Fruit fly (Drosophila melanogaster): ENCODE measurements around the gene Noc2.

Gene Noc2

dm6 chr2L:21169160-21169624, 5.8 kb downstream of the Noc2 start:
- TF ChIP-seq Sox14 (GFP tag; optimal IDR thresholded peaks at IDR 0.05) = no peak
- peak; percentile 71 for TF ChIP-seq vri (GFP tag; optimal IDR thresholded peaks at IDR 0.05)

dm6 chr2L:21169863-21170262, 6.4 kb downstream of the Noc2 start:
- TF ChIP-seq esn (GFP tag; optimal IDR thresholded peaks at IDR 0.05) = no peak
- TF ChIP-seq svp (GFP tag) = peak; percentile 69
- no peak for TF ChIP-seq Hr38 (GFP tag; optimal IDR thresholded peaks at IDR 0.05)
- no peak for TF ChIP-seq cyc (GFP tag; optimal IDR thresholded peaks at IDR 0.05)

- TF ChIP-seq eg (GFP tag; IDR thresholded peaks at IDR 0.05) (no peak), Blimp-1 (GFP tag; optimal IDR thresholded peaks at IDR 0.05) (no peak), CG11902 (GFP tag; optimal IDR thresholded peaks at IDR 0.05) (no peak), Hr4 (GFP tag; optimal IDR thresholded peaks at IDR 0.05) (no peak), Hr39 (GFP tag; optimal IDR thresholded peaks at IDR 0.05) (no peak), achi (GFP tag; optimal IDR thresholded peaks at IDR 0.05) (no peak), CG3919 (GFP tag; optimal IDR thresholded peaks at IDR 0.05) (no peak), lz (GFP tag; optimal IDR thresholded peaks at IDR 0.05) (no peak), Met (GFP tag; optimal IDR thresholded peaks at IDR 0.05) (no peak), Ets21C (GFP tag; optimal IDR thresholded peaks at IDR 0.05) (no peak), Gug (GFP tag; IDR thresholded peaks at IDR 0.05) (no peak), CG31627 (GFP tag; optimal IDR thresholded peaks at IDR 0.05) (no peak), CG11294 (GFP tag; IDR thresholded peaks at IDR 0.05) (no peak), topi (GFP tag; optimal IDR thresholded peaks at IDR 0.05) (no peak), dac (GFP tag; optimal IDR thresholded peaks at IDR 0.05) (no peak), CG1621 (tag; optimal IDR thresholded peaks at IDR 0.05) (no peak), OdsH (GFP tag; optimal IDR thresholded peaks at IDR 0.05) (no peak), CG8119 (GFP tag; IDR thresholded peaks at IDR 0.05) (no peak)
Observed at dm6 chr2L:21172922-21173321, 9.5 kb downstream of the Noc2 start, which contains the start of gene CG31627. Gene CG31627, plus strand, starts transcription at chr2L:21173222.

DNA sequence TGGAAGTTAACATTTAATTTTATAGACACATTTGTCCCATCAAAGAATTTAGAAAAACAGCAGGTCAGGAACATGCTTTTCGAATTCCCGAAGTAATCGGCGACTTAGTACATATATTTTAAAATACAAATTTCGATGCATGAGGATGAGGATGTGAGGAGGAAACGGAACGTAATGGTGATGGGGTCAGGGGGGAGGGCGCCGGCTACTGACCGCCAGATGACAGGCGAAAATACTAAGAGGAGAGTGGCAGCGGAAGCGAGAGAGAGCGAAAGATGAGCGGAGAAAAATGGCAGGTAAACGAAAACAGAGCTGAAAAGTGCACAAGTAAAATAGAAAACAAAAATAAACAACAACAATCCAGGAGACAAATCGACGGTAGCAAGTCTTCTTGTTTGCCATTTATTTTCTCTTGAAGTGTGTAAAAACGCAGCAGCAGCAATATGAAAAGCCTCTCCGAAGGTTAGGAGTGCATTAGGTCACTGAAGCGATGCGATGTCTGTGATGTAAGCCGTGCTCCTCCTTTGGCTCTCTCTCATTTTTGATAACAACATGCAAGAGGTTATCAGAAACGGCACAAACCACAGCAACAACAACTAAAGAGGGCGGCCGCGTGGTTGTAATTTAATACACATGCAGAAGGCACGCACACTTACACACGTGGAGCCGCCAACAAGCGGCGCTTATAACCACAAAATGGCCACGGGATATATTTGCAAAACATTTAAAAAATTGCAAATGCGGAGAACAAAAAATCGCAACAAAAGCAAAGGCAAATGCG, 15.2 kb downstream of the Noc2 start:
- TF ChIP-seq CG1621 (tag; optimal IDR thresholded peaks at IDR 0.05) = no peak
- no peak for TF ChIP-seq Gug (GFP tag; IDR thresholded peaks at IDR 0.05)
- TF ChIP-seq Hr39 (GFP tag; optimal IDR thresholded peaks at IDR 0.05) = no peak
- no peak for TF ChIP-seq salr (GFP tag; optimal IDR thresholded peaks at IDR 0.05)
- peak; percentile 100 for TF ChIP-seq svp (GFP tag)
- TF ChIP-seq vri (GFP tag; optimal IDR thresholded peaks at IDR 0.05) = peak; percentile 81

DNA sequence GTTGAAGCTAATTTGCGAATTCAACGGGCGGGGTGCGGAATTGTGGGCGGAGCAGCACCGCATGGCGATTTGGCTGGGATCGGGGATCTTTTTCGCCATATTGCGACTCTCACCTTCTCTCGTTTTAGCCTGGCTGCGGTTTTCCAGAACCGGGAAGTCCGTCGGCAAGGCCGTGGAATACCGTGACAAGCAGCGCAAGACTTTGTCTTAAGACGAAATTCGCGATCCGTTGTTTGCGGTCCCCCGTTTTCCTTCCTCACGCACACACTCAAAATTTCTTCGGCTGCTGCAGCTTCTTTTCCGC, 15.7 kb downstream of the Noc2 start:
- TF ChIP-seq Smox (GFP tag; optimal IDR thresholded peaks at IDR 0.05) = no peak
- no peak for TF ChIP-seq fd85E (GFP tag; optimal IDR thresholded peaks at IDR 0.05)

DNA sequence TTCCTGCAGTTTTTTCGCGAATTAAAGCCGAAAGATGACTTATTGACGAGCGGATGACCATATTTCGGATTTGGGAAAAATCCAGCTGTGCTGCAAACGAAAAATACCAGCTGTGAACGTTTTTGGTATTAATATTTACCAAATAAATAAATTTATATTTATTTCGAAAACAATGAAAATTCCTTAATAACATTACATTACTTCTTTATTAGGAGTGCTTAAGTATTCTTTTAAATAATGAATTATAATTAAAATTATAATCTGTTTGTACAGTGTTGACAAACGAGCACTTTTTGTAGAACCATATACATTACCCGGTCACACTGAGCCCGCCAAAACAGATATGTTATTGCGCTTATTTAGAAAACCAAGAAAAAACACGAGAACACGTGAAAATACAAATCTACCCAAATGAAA, 16.2 kb downstream of the Noc2 start, which contains the start of the genes bur and Mcm10:
Gene bur (minus strand): TSS at position 69 of the 417 bp plus-strand sequence.
Gene Mcm10 (plus strand): TSS at position 319 of the 417 bp plus-strand sequence.
- TF ChIP-seq Sox15 (GFP tag; optimal IDR thresholded peaks at IDR 0.05) = no peak
- TF ChIP-seq CG6276 (GFP tag; optimal IDR thresholded peaks at IDR 0.05) = no peak
- TF ChIP-seq pdm3 (GFP tag; optimal IDR thresholded peaks at IDR 0.05) = no peak
- peak; percentile 66 for TF ChIP-seq Eip93F (GFP tag; optimal IDR thresholded peaks at IDR 0.05)

Data from whole organism, prepupa.